Fruit fly (Drosophila melanogaster): ENCODE measurements around the gene mex1.

mex1 gene

dm6 chr3L:15504687-15505086, 14.7 kb downstream of the mex1 start, which contains the start of gene CG7857 (continued):
- TF ChIP-seq bcd (GFP tag; optimal IDR thresholded peaks at IDR 0.05): no peak
- TF ChIP-seq CG4617 (GFP tag; optimal IDR thresholded peaks at IDR 0.05; ENCODE audit: borderline replicate concordance): peak; percentile 14
- no peak for TF ChIP-seq lov (optimal IDR thresholded peaks at IDR 0.05)
- no peak for TF ChIP-seq lov (GFP tag; IDR thresholded peaks at IDR 0.05)
- no peak for TF ChIP-seq ftz-f1 (GFP tag; optimal IDR thresholded peaks at IDR 0.05)
- no peak for TF ChIP-seq vvl (GFP tag; IDR thresholded peaks at IDR 0.05)
- no peak for TF ChIP-seq psq (GFP tag; optimal IDR thresholded peaks at IDR 0.05)
- TF ChIP-seq CG11723 (GFP tag; optimal IDR thresholded peaks at IDR 0.05): no peak
- no peak for TF ChIP-seq Ravus (GFP tag; IDR thresholded peaks at IDR 0.05)
- no peak for TF ChIP-seq rib (GFP tag; IDR thresholded peaks at IDR 0.05)
- no peak for TF ChIP-seq pb (GFP tag; optimal IDR thresholded peaks at IDR 0.05)
- TF ChIP-seq CG6813 (GFP tag; optimal IDR thresholded peaks at IDR 0.05): no peak
- TF ChIP-seq CG18764 (GFP tag; optimal IDR thresholded peaks at IDR 0.05): no peak
- no peak for TF ChIP-seq trh (GFP tag; optimal IDR thresholded peaks at IDR 0.05)

dm6 chr3L:15502256-15502655, 17.1 kb downstream of the mex1 start:
- TF ChIP-seq CG15514 (GFP tag; optimal IDR thresholded peaks at IDR 0.05): peak; percentile 87
- TF ChIP-seq sug (tag; optimal IDR thresholded peaks at IDR 0.05): peak; percentile 26
- peak; percentile 73 for TF ChIP-seq sens (GFP tag)
- no peak for TF ChIP-seq phol (tag; optimal IDR thresholded peaks at IDR 0.05)
- no peak for TF ChIP-seq CG18599 (GFP tag; optimal IDR thresholded peaks at IDR 0.05)
- TF ChIP-seq Med (GFP tag): peak; percentile 15
- no peak for TF ChIP-seq sim (GFP tag; IDR thresholded peaks at IDR 0.05)
- peak; percentile 33 for TF ChIP-seq sqz (GFP tag; optimal IDR thresholded peaks at IDR 0.05)
- TF ChIP-seq rib (GFP tag; IDR thresholded peaks at IDR 0.05): 0 out of 2 replicates have a peak, but pooled peaks have one; percentile 25
- no peak for TF ChIP-seq CG8388 (GFP tag; optimal IDR thresholded peaks at IDR 0.05)
- TF ChIP-seq CG34376 (GFP tag; optimal IDR thresholded peaks at IDR 0.05): peak; percentile 53
- peak; percentile 89 for TF ChIP-seq exex (tag; optimal IDR thresholded peaks at IDR 0.05)
- no peak for TF ChIP-seq corto (GFP tag; optimal IDR thresholded peaks at IDR 0.05)
- no peak for TF ChIP-seq gt (GFP tag; IDR thresholded peaks at IDR 0.05)
- TF ChIP-seq grn (GFP tag; optimal IDR thresholded peaks at IDR 0.05): peak; percentile 82
- no peak for TF ChIP-seq GATAe (GFP tag; conservative IDR thresholded peaks at IDR 0.05)
- no peak for TF ChIP-seq eyg (GFP tag; optimal IDR thresholded peaks at IDR 0.05)
- TF ChIP-seq ftz-f1 (GFP tag; optimal IDR thresholded peaks at IDR 0.05): peak; percentile 43
- TF ChIP-seq mirr (GFP tag; optimal IDR thresholded peaks at IDR 0.05): peak; percentile 58

DNA sequence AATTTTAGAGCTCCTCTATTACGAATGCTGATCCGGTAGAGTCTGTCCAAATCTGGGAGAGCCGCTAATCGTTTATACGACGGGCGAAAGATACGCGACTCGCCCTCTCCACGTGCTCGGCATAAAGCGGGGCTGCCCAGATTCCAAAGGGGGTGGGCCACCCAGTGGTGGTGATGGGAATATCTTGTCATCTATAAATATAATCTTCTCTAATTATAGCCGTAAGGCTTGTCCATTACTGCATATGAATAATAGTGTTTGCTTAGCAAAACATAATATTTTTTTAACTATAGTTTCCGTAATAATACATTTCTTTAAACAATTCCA, 17.8 kb downstream of the mex1 start:
- TF ChIP-seq sim (GFP tag; IDR thresholded peaks at IDR 0.05) (no peak), Hr78 (GFP tag; optimal IDR thresholded peaks at IDR 0.05) (no peak), CG2678 (tag; optimal IDR thresholded peaks at IDR 0.05) (peak; percentile 29), CG6854 (GFP tag; optimal IDR thresholded peaks at IDR 0.05) (peak; percentile 10), ro (GFP tag; IDR thresholded peaks at IDR 0.05) (no peak), row (GFP tag; IDR thresholded peaks at IDR 0.05) (0 out of 3 replicates have a peak, but pooled peaks have one; percentile 7), pzg (GFP tag; optimal IDR thresholded peaks at IDR 0.05) (no peak), cwo (GFP tag; optimal IDR thresholded peaks at IDR 0.05) (peak; percentile 69), CG8281 (tag; optimal IDR thresholded peaks at IDR 0.05) (no peak), CG9797 (GFP tag; optimal IDR thresholded peaks at IDR 0.05) (no peak), NfI (GFP tag; optimal IDR thresholded peaks at IDR 0.05) (no peak), gem (tag; optimal IDR thresholded peaks at IDR 0.05) (peak; percentile 6), CG3407 (GFP tag; optimal IDR thresholded peaks at IDR 0.05) (no peak), Atf6 (GFP tag; IDR thresholded peaks at IDR 0.05) (0 out of 2 replicates have a peak, but pooled peaks have one; percentile 17), CG32532 (GFP tag; IDR thresholded peaks at IDR 0.05) (peak; percentile 21; the same call in 1 of the 2 replicates), unpg (GFP tag; optimal IDR thresholded peaks at IDR 0.05) (no peak), scrt (GFP tag; optimal IDR thresholded peaks at IDR 0.05) (no peak), CG7372 (GFP tag; IDR thresholded peaks at IDR 0.05) (no peak), Aef1 (GFP tag; IDR thresholded peaks at IDR 0.05) (no peak), CG11696 (GFP tag; IDR thresholded peaks at IDR 0.05) (no peak)

All from whole organism, embryonic.